Worm (Caenorhabditis elegans) whole organism, young adult: ENCODE data around the gene srh-16.

Experiments used
- B0336.3 ChIP-seq: fragments of 200-800 bp; sonication (Bioruptor generic); IDR thresholded peaks from 2 replicates; pipeline ENCODE4 v1.3.6; 2022; ENCODE audit warnings: missing genetic modification characterization, missing compliant biosample characterization
- C06A6.2 ChIP-seq: fragments of 200-800 bp; sonication (Bioruptor generic); conservative IDR thresholded peaks from 2 replicates; pipeline ENCODE4 v1.3.6; 2022; ENCODE audit warnings: missing genetic modification characterization, missing compliant biosample characterization
- F49E8.2 ChIP-seq: sonication (generic microtip); optimal IDR thresholded peaks from 3 replicates; lab custom pipeline; 2017; ENCODE audit warnings: missing genetic modification characterization, mild to moderate bottlenecking, missing compliant biosample characterization, antibody characterized with exemption, moderate library complexity; ENCODE audit not compliant: insufficient read depth
- T07F8.4 ChIP-seq: sonication (generic microtip); optimal IDR thresholded peaks from 2 replicates; lab custom pipeline; 2016; ENCODE audit warnings: mild to moderate bottlenecking, missing genetic modification characterization, moderate library complexity, missing compliant biosample characterization
- Y56A3A.18 ChIP-seq: fragments of 200-800 bp; sonication (Bioruptor generic); IDR thresholded peaks from 2 replicates; pipeline ENCODE4 v1.3.6; 2022; ENCODE audit warnings: missing genetic modification reagents, missing genetic modification characterization, missing compliant biosample characterization
- ZK185.1 ChIP-seq: sonication (generic microtip); optimal IDR thresholded peaks from 2 replicates; lab custom pipeline; 2016; ENCODE audit warnings: mild to moderate bottlenecking, missing genetic modification characterization, missing compliant biosample characterization; ENCODE audit not compliant: poor library complexity, severe bottlenecking
- attf-3 ChIP-seq: fragments of 200-800 bp; sonication (Bioruptor generic); conservative IDR thresholded peaks from 2 replicates; pipeline ENCODE4 v1.3.6; 2022; ENCODE audit warnings: missing genetic modification reagents, missing genetic modification characterization, missing compliant biosample characterization
- attf-5 ChIP-seq: fragments of 200-800 bp; sonication (Bioruptor generic); optimal IDR thresholded peaks from 2 replicates; lab custom pipeline; 2018; ENCODE audit warnings: mild to moderate bottlenecking, missing genetic modification characterization, missing compliant biosample characterization
- bed-1 ChIP-seq: fragments of 200-800 bp; sonication (Bioruptor generic); IDR thresholded peaks from 2 replicates; pipeline ENCODE4 v1.3.6; 2022; ENCODE audit warnings: missing genetic modification reagents, missing genetic modification characterization, missing compliant biosample characterization
- cebp-1 ChIP-seq, 2 experiments: fragments of 200-800 bp in 1 of 2; sonication (Bioruptor generic) in 1 of 2; sonication (generic microtip) in 1 of 2; IDR thresholded peaks in 1 of 2; optimal IDR thresholded peaks in 1 of 2; 2 replicates each; pipeline versions ENCODE4 v1.3.6 to Lab custom; 2017 to 2022; ENCODE audit warnings: missing compliant biosample characterization in 2 of 2, missing genetic modification characterization in 2 of 2, mild to moderate bottlenecking in 1 of 2, missing genetic modification reagents in 1 of 2, moderate library complexity in 1 of 2
- ceh-27 ChIP-seq: fragments of 200-800 bp; sonication (Bioruptor generic); optimal IDR thresholded peaks from 2 replicates; lab custom pipeline; 2018; ENCODE audit warnings: mild to moderate bottlenecking, missing genetic modification characterization, moderate library complexity, missing compliant biosample characterization
- ceh-91 ChIP-seq: fragments of 200-800 bp; sonication (Bioruptor generic); IDR thresholded peaks from 2 replicates; pipeline ENCODE4 v1.3.6; 2022; ENCODE audit warnings: missing genetic modification reagents, missing genetic modification characterization, missing compliant biosample characterization
- chd-7 ChIP-seq: sonication (generic microtip); optimal IDR thresholded peaks from 2 replicates; lab custom pipeline; 2016; ENCODE audit warnings: mild to moderate bottlenecking, missing genetic modification characterization, moderate library complexity, missing compliant biosample characterization
- dpff-1 ChIP-seq: sonication (generic microtip); optimal IDR thresholded peaks from 2 replicates; lab custom pipeline; 2017; ENCODE audit warnings: mild to moderate bottlenecking, missing genetic modification characterization, missing compliant biosample characterization
- efl-1 ChIP-seq: fragments of 150-350 bp; optimal IDR thresholded peaks from 2 replicates; lab custom pipeline; 2014; ENCODE audit warnings: missing biosample characterization, missing genetic modification reagents, missing genetic modification characterization
- egl-44 ChIP-seq: fragments of 200-800 bp; sonication (Bioruptor generic); IDR thresholded peaks from 2 replicates; pipeline ENCODE4 v1.3.6; 2022; ENCODE audit warnings: missing genetic modification reagents, missing genetic modification characterization, missing compliant biosample characterization
- ekl-4 ChIP-seq: fragments of 200-800 bp; sonication (Bioruptor generic); IDR thresholded peaks from 2 replicates; pipeline ENCODE4 v1.3.6; 2022; ENCODE audit warnings: missing genetic modification reagents, missing genetic modification characterization, missing compliant biosample characterization
- hlh-26 ChIP-seq: fragments of 200-800 bp; sonication (Bioruptor generic); conservative IDR thresholded peaks from 2 replicates; pipeline ENCODE4 v1.3.6; 2022; ENCODE audit warnings: missing genetic modification reagents, missing genetic modification characterization, missing compliant biosample characterization
- hmg-1.2 ChIP-seq: fragments of 200-800 bp; sonication (Bioruptor generic); IDR thresholded peaks from 2 replicates; pipeline ENCODE4 v1.3.6; 2022; ENCODE audit warnings: missing genetic modification reagents, missing genetic modification characterization, missing compliant biosample characterization
- hmg-20 ChIP-seq: fragments of 200-800 bp; sonication (Bioruptor generic); IDR thresholded peaks from 2 replicates; pipeline ENCODE4 v1.3.6; 2022; ENCODE audit warnings: missing genetic modification reagents, missing genetic modification characterization, missing compliant biosample characterization
- hsf-1 ChIP-seq: fragments of 200-800 bp; sonication (Bioruptor generic); IDR thresholded peaks from 2 replicates; pipeline ENCODE4 v1.3.6; 2022; ENCODE audit warnings: missing genetic modification reagents, missing genetic modification characterization, missing compliant biosample characterization
- lin-26 ChIP-seq: fragments of 200-800 bp; sonication (Bioruptor generic); IDR thresholded peaks from 2 replicates; pipeline ENCODE4 v1.3.6; 2022; ENCODE audit warnings: missing genetic modification reagents, missing genetic modification characterization, missing compliant biosample characterization
- madf-10 ChIP-seq: sonication (generic microtip); optimal IDR thresholded peaks from 2 replicates; lab custom pipeline; 2016; ENCODE audit warnings: mild to moderate bottlenecking, missing genetic modification characterization, missing compliant biosample characterization
- madf-3 ChIP-seq: fragments of 200-800 bp; sonication (Bioruptor generic); IDR thresholded peaks from 2 replicates; pipeline ENCODE4 v1.3.6; 2022; ENCODE audit warnings: missing genetic modification reagents, missing genetic modification characterization, missing compliant biosample characterization
- madf-6 ChIP-seq: fragments of 200-800 bp; sonication (Bioruptor generic); IDR thresholded peaks from 2 replicates; pipeline ENCODE4 v1.3.6; 2022; ENCODE audit warnings: missing genetic modification reagents, missing genetic modification characterization, missing compliant biosample characterization
- madf-8 ChIP-seq: fragments of 200-800 bp; sonication (Bioruptor generic); conservative IDR thresholded peaks from 2 replicates; pipeline ENCODE4 v1.3.6; 2022; ENCODE audit warnings: missing genetic modification reagents, missing genetic modification characterization, missing compliant biosample characterization
- mes-4 ChIP-seq: sonication (generic microtip); optimal IDR thresholded peaks from 2 replicates; lab custom pipeline; 2016; ENCODE audit warnings: missing genotype, missing genetic modification characterization, missing compliant biosample characterization
- nfyb-1 ChIP-seq: fragments of 200-800 bp; sonication (Bioruptor generic); IDR thresholded peaks from 2 replicates; pipeline ENCODE4 v1.3.6; 2022; ENCODE audit warnings: missing genetic modification reagents, missing genetic modification characterization, missing compliant biosample characterization
- nhr-120 ChIP-seq: fragments of 200-800 bp; sonication (Bioruptor generic); IDR thresholded peaks from 2 replicates; pipeline ENCODE4 v1.3.6; 2022; ENCODE audit warnings: missing genetic modification characterization, missing compliant biosample characterization
- nhr-80 ChIP-seq: sonication (generic microtip); optimal IDR thresholded peaks from 2 replicates; lab custom pipeline; 2016; ENCODE audit warnings: missing genetic modification characterization, missing compliant biosample characterization
- sdz-38 ChIP-seq: sonication (generic microtip); optimal IDR thresholded peaks from 2 replicates; lab custom pipeline; 2016; ENCODE audit warnings: missing genotype, missing genetic modification characterization, missing compliant biosample characterization
- snpc-1.1 ChIP-seq: sonication (generic microtip); optimal IDR thresholded peaks from 2 replicates; lab custom pipeline; 2017; ENCODE audit warnings: missing genetic modification characterization, mild to moderate bottlenecking, missing compliant biosample characterization, antibody characterized with exemption, moderate library complexity, missing genotype, missing genetic modification reagents; ENCODE audit not compliant: insufficient read depth
- snpc-1.3 ChIP-seq: sonication (generic microtip); optimal IDR thresholded peaks from 2 replicates; lab custom pipeline; 2017; ENCODE audit warnings: missing genetic modification characterization, mild to moderate bottlenecking, missing compliant biosample characterization, antibody characterized with exemption, moderate library complexity, missing genotype, missing genetic modification reagents; ENCODE audit not compliant: insufficient read depth
- snpc-3.4 ChIP-seq: sonication (generic microtip); optimal IDR thresholded peaks from 2 replicates; lab custom pipeline; 2017; ENCODE audit warnings: missing genetic modification characterization, mild to moderate bottlenecking, missing compliant biosample characterization, antibody characterized with exemption, moderate library complexity, missing genotype, missing genetic modification reagents
- somi-1 ChIP-seq: fragments of 200-800 bp; sonication (Bioruptor generic); optimal IDR thresholded peaks from 2 replicates; lab custom pipeline; 2018; ENCODE audit warnings: mild to moderate bottlenecking, missing genetic modification characterization, missing compliant biosample characterization
- unc-130 ChIP-seq: sonication (generic microtip); optimal IDR thresholded peaks from 2 replicates; lab custom pipeline; 2016; ENCODE audit warnings: missing genetic modification reagents, missing genetic modification characterization, missing compliant biosample characterization
- ztf-25 ChIP-seq: fragments of 200-800 bp; sonication (Bioruptor generic); IDR thresholded peaks from 2 replicates; pipeline ENCODE4 v1.3.6; 2022; ENCODE audit warnings: missing genetic modification reagents, missing genetic modification characterization, missing compliant biosample characterization
- ztf-3 ChIP-seq: fragments of 200-800 bp; sonication (Bioruptor generic); optimal IDR thresholded peaks from 2 replicates; lab custom pipeline; 2018; ENCODE audit warnings: mild to moderate bottlenecking, missing genetic modification characterization, missing compliant biosample characterization

Gene srh-16

ce11 chrV:12314413-12314812 lies 22.8 kb downstream of the srh-16 start:
- no peak for TF ChIP-seq egl-44 (GFP tag; lab: Robert Waterston, UW)
- TF ChIP-seq snpc-1.3 = peak; percentile 32
- TF ChIP-seq hmg-20 (GFP tag; lab: Robert Waterston, UW) = no peak
- no peak for TF ChIP-seq ceh-91 (GFP tag; lab: Robert Waterston, UW)
- TF ChIP-seq attf-3 (GFP tag; lab: Robert Waterston, UW) = peak; percentile 43; the same call in 1 of the 2 replicates
- no peak for TF ChIP-seq efl-1
- TF ChIP-seq F49E8.2 (tag; lab: Kevin White, UChicago) = no peak
- TF ChIP-seq attf-5 (GFP tag; lab: Kevin White, UChicago) = no peak
- TF ChIP-seq ZK185.1 (tag; lab: Kevin White, UChicago) = no peak
- no peak for TF ChIP-seq unc-130 (GFP tag; lab: Kevin White, UChicago)
- TF ChIP-seq hlh-26 (GFP tag; lab: Robert Waterston, UW) = no peak
- no peak for TF ChIP-seq somi-1
- TF ChIP-seq snpc-1.1 (tag; lab: Kevin White, UChicago) = no peak
- no peak for TF ChIP-seq Y56A3A.18 (GFP tag; lab: Robert Waterston, UW)
- TF ChIP-seq bed-1 = no peak
- TF ChIP-seq hmg-1.2 (GFP tag; lab: Robert Waterston, UW) = no peak
- TF ChIP-seq ztf-25 (GFP tag; lab: Robert Waterston, UW) = no peak
- no peak for TF ChIP-seq madf-10 (tag; lab: Kevin White, UChicago)
- TF ChIP-seq ztf-3 (GFP tag; lab: Kevin White, UChicago) = no peak
- TF ChIP-seq chd-7 (tag; lab: Kevin White, UChicago) = no peak
- no peak for TF ChIP-seq cebp-1 (GFP tag; IDR thresholded peaks at IDR 0.05; lab: Robert Waterston, UW)
- no peak for TF ChIP-seq cebp-1 (tag; optimal IDR thresholded peaks at IDR 0.05; lab: Kevin White, UChicago)
- 0 out of 2 replicates have a peak, but pooled peaks have one; percentile 44 for TF ChIP-seq nfyb-1 (GFP tag; lab: Robert Waterston, UW)
- TF ChIP-seq madf-8 (GFP tag; lab: Robert Waterston, UW) = no peak
- TF ChIP-seq sdz-38 (tag; lab: Kevin White, UChicago) = no peak
- TF ChIP-seq ceh-27 (GFP tag; lab: Kevin White, UChicago) = peak; percentile 48
- no peak for TF ChIP-seq T07F8.4 (tag; lab: Kevin White, UChicago)
- TF ChIP-seq madf-6 (GFP tag; lab: Robert Waterston, UW) = 0 out of 2 replicates have a peak, but pooled peaks have one; percentile 7
- TF ChIP-seq nhr-80 (tag; lab: Kevin White, UChicago) = no peak
- TF ChIP-seq snpc-3.4 (tag; lab: Kevin White, UChicago) = no peak
- no peak for TF ChIP-seq lin-26 (GFP tag; lab: Robert Waterston, UW)
- TF ChIP-seq dpff-1 (tag; lab: Kevin White, UChicago) = no peak
- 0 out of 2 replicates have a peak, but pooled peaks have one; percentile 10 for TF ChIP-seq B0336.3
- no peak for TF ChIP-seq madf-3 (GFP tag; lab: Robert Waterston, UW)
- TF ChIP-seq hsf-1 (GFP tag; lab: Robert Waterston, UW) = peak; percentile 67
- peak; percentile 62; the same call in 1 of the 2 replicates for TF ChIP-seq ekl-4 (GFP tag; lab: Robert Waterston, UW)
- no peak for TF ChIP-seq nhr-120 (GFP tag; lab: Robert Waterston, UW)
- TF ChIP-seq C06A6.2 (GFP tag; lab: Robert Waterston, UW) = no peak
- no peak for TF ChIP-seq mes-4
